Fruit fly (Drosophila melanogaster) whole organism, embryonic: ENCODE measurements around the gene kibra.

Experiments used
- Aef1 ChIP-seq: fragments of 200-800 bp; sonication (Bioruptor generic); IDR thresholded peaks from 3 replicates; pipeline ENCODE4 v1.3.6; 2022; ENCODE audit warnings: missing biosample characterization, missing genetic modification characterization
- Blimp-1 ChIP-seq: fragments of 200-800 bp; sonication (Bioruptor generic); optimal IDR thresholded peaks from 3 replicates; lab custom pipeline; 2018; ENCODE audit warnings: missing biosample characterization, missing genetic modification characterization, mild to moderate bottlenecking, moderate library complexity, missing genetic modification reagents
- CG10209 ChIP-seq: fragments of 200-800 bp; sonication (Bioruptor generic); optimal IDR thresholded peaks from 3 replicates; lab custom pipeline; 2017; ENCODE audit warnings: missing biosample characterization, mild to moderate bottlenecking, missing genetic modification characterization, missing genetic modification reagents
- CG10959 ChIP-seq: fragments of 200-800 bp; sonication (Bioruptor generic); IDR thresholded peaks from 2 replicates; pipeline ENCODE4 v1.3.6; 2022; ENCODE audit warnings: missing biosample characterization, missing genetic modification characterization
- CG12104 ChIP-seq: fragments of 200-800 bp; sonication (Bioruptor generic); optimal IDR thresholded peaks from 3 replicates; lab custom pipeline; 2016; ENCODE audit warnings: missing biosample characterization, missing genetic modification characterization
- CG12155 ChIP-seq: fragments of 200-800 bp; sonication (Bioruptor generic); optimal IDR thresholded peaks from 3 replicates; lab custom pipeline; 2016; ENCODE audit warnings: missing biosample characterization, missing genetic modification characterization
- CG12744 ChIP-seq: fragments of 200-800 bp; sonication (Bioruptor generic); optimal IDR thresholded peaks from 2 replicates; lab custom pipeline; 2016; ENCODE audit warnings: missing biosample characterization, missing genetic modification characterization
- CG13123 ChIP-seq: fragments of 200-800 bp; sonication (Bioruptor generic); optimal IDR thresholded peaks from 2 replicates; lab custom pipeline; 2016; ENCODE audit warnings: missing biosample characterization, missing genetic modification characterization
- CG14050 ChIP-seq: fragments of 200-800 bp; sonication (Bioruptor generic); IDR thresholded peaks from 3 replicates; pipeline ENCODE4 v1.3.6; 2022; ENCODE audit warnings: missing biosample characterization, missing genetic modification characterization
- CG14965 ChIP-seq: fragments of 200-800 bp; sonication (Bioruptor generic); optimal IDR thresholded peaks from 2 replicates; lab custom pipeline; 2016; ENCODE audit warnings: missing biosample characterization, missing genetic modification characterization, borderline replicate concordance
- CG15073 ChIP-seq: fragments of 200-800 bp; sonication (Bioruptor generic); optimal IDR thresholded peaks from 2 replicates; lab custom pipeline; 2016; ENCODE audit warnings: missing biosample characterization, missing genetic modification characterization
- CG15696 ChIP-seq: fragments of 200-800 bp; sonication (Bioruptor generic); optimal IDR thresholded peaks from 2 replicates; lab custom pipeline; 2019; ENCODE audit warnings: missing biosample characterization, mild to moderate bottlenecking, missing genetic modification characterization, moderate library complexity
- CG17568 ChIP-seq: fragments of 200-800 bp; sonication (Bioruptor generic); optimal IDR thresholded peaks from 2 replicates; lab custom pipeline; 2018; ENCODE audit warnings: missing biosample characterization, mild to moderate bottlenecking, missing genetic modification characterization, moderate library complexity
- CG18599 ChIP-seq: fragments of 200-800 bp; sonication (Bioruptor generic); optimal IDR thresholded peaks from 3 replicates; lab custom pipeline; 2017; ENCODE audit warnings: missing biosample characterization, missing genetic modification characterization, mild to moderate bottlenecking, moderate library complexity, missing genetic modification reagents
- CG3281 ChIP-seq: fragments of 200-800 bp; sonication (Bioruptor generic); optimal IDR thresholded peaks from 3 replicates; lab custom pipeline; 2017; ENCODE audit warnings: missing biosample characterization, mild to moderate bottlenecking, missing genetic modification characterization
- CG42726 ChIP-seq: fragments of 200-800 bp; sonication (Bioruptor generic); IDR thresholded peaks from 2 replicates; pipeline ENCODE4 v1.3.6; 2022; ENCODE audit warnings: missing biosample characterization, missing genetic modification characterization; ENCODE audit not compliant: partially characterized antibody
- CG4404 ChIP-seq: fragments of 200-800 bp; sonication (Bioruptor generic); IDR thresholded peaks from 2 replicates; pipeline ENCODE4 v1.3.6; 2022; ENCODE audit warnings: missing biosample characterization, missing genetic modification characterization
- CG5953 ChIP-seq: fragments of 200-800 bp; sonication (Bioruptor generic); IDR thresholded peaks from 2 replicates; pipeline ENCODE4 v1.3.6; 2022; ENCODE audit warnings: missing biosample characterization, missing genetic modification characterization
- CG6654 ChIP-seq: fragments of 200-800 bp; sonication (Bioruptor generic); optimal IDR thresholded peaks from 2 replicates; lab custom pipeline; 2017; ENCODE audit warnings: missing biosample characterization, mild to moderate bottlenecking, missing genetic modification characterization
- CG7745 ChIP-seq: fragments of 200-800 bp; sonication (Bioruptor generic); optimal IDR thresholded peaks from 2 replicates; lab custom pipeline; 2018; ENCODE audit warnings: missing biosample characterization, mild to moderate bottlenecking, missing genetic modification characterization, moderate library complexity
- CG8944 ChIP-seq: fragments of 200-800 bp; sonication (Bioruptor generic); optimal IDR thresholded peaks from 3 replicates; lab custom pipeline; 2016; ENCODE audit warnings: missing biosample characterization, missing genetic modification characterization
- CG9437 ChIP-seq: fragments of 200-800 bp; sonication (Bioruptor generic); optimal IDR thresholded peaks from 2 replicates; lab custom pipeline; 2018; ENCODE audit warnings: missing biosample characterization, mild to moderate bottlenecking, missing genetic modification characterization
- CTCF ChIP-seq: fragments of 200-800 bp; sonication (Bioruptor generic); optimal IDR thresholded peaks from 2 replicates; lab custom pipeline; 2017; ENCODE audit warnings: missing biosample characterization, mild to moderate bottlenecking, missing genetic modification characterization, moderate library complexity
- D19B ChIP-seq: fragments of 200-800 bp; sonication (Bioruptor generic); optimal IDR thresholded peaks from 2 replicates; lab custom pipeline; 2017; ENCODE audit warnings: missing biosample characterization, mild to moderate bottlenecking, missing genetic modification characterization
- Dll ChIP-seq: fragments of 200-800 bp; sonication (Bioruptor generic); IDR thresholded peaks from 4 replicates; pipeline ENCODE4 v1.3.6; 2022; ENCODE audit warnings: missing biosample characterization, missing genetic modification characterization; ENCODE audit not compliant: partially characterized antibody
- Ets65A ChIP-seq: fragments of 200-800 bp; sonication (Bioruptor generic); peaks from one replicate; lab custom pipeline; 2016; ENCODE audit warnings: missing biosample characterization, missing genetic modification characterization
- GATAe ChIP-seq: fragments of 200-800 bp; sonication (Bioruptor generic); conservative IDR thresholded peaks from 2 replicates; pipeline ENCODE4 v1.3.6; 2022; ENCODE audit warnings: missing biosample characterization, missing genetic modification characterization
- Gsc ChIP-seq: fragments of 200-800 bp; sonication (Bioruptor generic); IDR thresholded peaks from 2 replicates; pipeline ENCODE4 v1.3.6; 2022; ENCODE audit warnings: missing biosample characterization, missing genetic modification characterization
- H2.0 ChIP-seq: fragments of 200-800 bp; sonication (Bioruptor generic); IDR thresholded peaks from 2 replicates; pipeline ENCODE4 v1.3.6; 2022; ENCODE audit warnings: missing biosample characterization, missing genetic modification characterization
- HmgD ChIP-seq: fragments of 200-800 bp; sonication (Bioruptor generic); optimal IDR thresholded peaks from 3 replicates; lab custom pipeline; 2016; ENCODE audit warnings: missing biosample characterization, missing genetic modification characterization
- Hr51 ChIP-seq, 2 experiments: fragments of 200-800 bp; sonication (Bioruptor generic); optimal IDR thresholded peaks; 2 replicates in 1 of 2; 3 replicates in 1 of 2; lab custom pipeline; 2016 to 2018; ENCODE audit warnings: missing biosample characterization in 2 of 2, missing genetic modification characterization in 2 of 2, mild to moderate bottlenecking in 1 of 2, moderate library complexity in 1 of 2
- Mrtf ChIP-seq: fragments of 200-800 bp; sonication (Bioruptor generic); IDR thresholded peaks from 3 replicates; pipeline ENCODE4 v1.3.6; 2022; ENCODE audit warnings: missing biosample characterization, missing genetic modification characterization
- NFAT ChIP-seq: fragments of 200-800 bp; sonication (Bioruptor generic); IDR thresholded peaks from 2 replicates; pipeline ENCODE4 v1.3.6; 2022; ENCODE audit warnings: missing biosample characterization, missing genetic modification characterization
- Side ChIP-seq: fragments of 200-800 bp; sonication (Bioruptor generic); optimal IDR thresholded peaks from 2 replicates; lab custom pipeline; 2016; ENCODE audit warnings: missing biosample characterization, missing genetic modification characterization
- Ssrp ChIP-seq: fragments of 200-800 bp; sonication (Bioruptor generic); optimal IDR thresholded peaks from 2 replicates; lab custom pipeline; 2018; ENCODE audit warnings: missing biosample characterization, mild to moderate bottlenecking, missing genetic modification characterization, moderate library complexity
- ash1 ChIP-seq: fragments of 200-800 bp; sonication (Bioruptor generic); optimal IDR thresholded peaks from 2 replicates; lab custom pipeline; 2018; ENCODE audit warnings: missing biosample characterization, mild to moderate bottlenecking, missing genetic modification characterization
- bab2 ChIP-seq: fragments of 200-800 bp; sonication (Bioruptor generic); optimal IDR thresholded peaks from 2 replicates; lab custom pipeline; 2016; ENCODE audit warnings: missing biosample characterization, missing genetic modification characterization
- bcd ChIP-seq: fragments of 200-800 bp; sonication (Bioruptor generic); optimal IDR thresholded peaks from 2 replicates; lab custom pipeline; 2017; ENCODE audit warnings: missing biosample characterization, mild to moderate bottlenecking, missing genetic modification characterization
- chinmo ChIP-seq: fragments of 200-800 bp; sonication (Bioruptor generic); IDR thresholded peaks from 4 replicates; pipeline ENCODE4 v1.3.6; 2022; ENCODE audit warnings: missing biosample characterization, missing genetic modification characterization; ENCODE audit not compliant: partially characterized antibody
- da ChIP-seq: fragments of 200-800 bp; sonication (Bioruptor generic); optimal IDR thresholded peaks from 2 replicates; lab custom pipeline; 2016; ENCODE audit warnings: missing biosample characterization, missing genetic modification characterization
- dmrt11E ChIP-seq: fragments of 200-800 bp; sonication (Bioruptor generic); optimal IDR thresholded peaks from 3 replicates; lab custom pipeline; 2018; ENCODE audit warnings: missing biosample characterization, mild to moderate bottlenecking, missing genetic modification characterization, moderate library complexity
- exex ChIP-seq: fragments of 200-800 bp; sonication (Bioruptor generic); optimal IDR thresholded peaks from 4 replicates; lab custom pipeline; 2018; ENCODE audit warnings: missing biosample characterization, mild to moderate bottlenecking, missing genetic modification characterization, moderate library complexity
- hb ChIP-seq: fragments of 200-800 bp; sonication (Bioruptor generic); IDR thresholded peaks from 3 replicates; pipeline ENCODE4 v1.3.6; 2022; ENCODE audit warnings: missing biosample characterization, missing genetic modification characterization; ENCODE audit not compliant: partially characterized antibody
- lola ChIP-seq, 3 experiments: fragments of >200 bp in 2 of 3; fragments of 200-800 bp in 1 of 3; sonication (Bioruptor generic) in 1 of 3; optimal IDR thresholded peaks; 2 replicates each; lab custom pipeline; 2017 to 2019; ENCODE audit warnings: missing biosample characterization in 3 of 3, missing genetic modification characterization in 3 of 3, mild to moderate bottlenecking in 1 of 3, moderate library complexity in 1 of 3
- nmo ChIP-seq: fragments of 200-800 bp; sonication (Bioruptor generic); optimal IDR thresholded peaks from 2 replicates; lab custom pipeline; 2018; ENCODE audit warnings: missing biosample characterization, mild to moderate bottlenecking, missing genetic modification characterization, moderate library complexity
- salm ChIP-seq: fragments of 200-800 bp; sonication (Bioruptor generic); optimal IDR thresholded peaks from 2 replicates; lab custom pipeline; 2018; ENCODE audit warnings: missing biosample characterization, mild to moderate bottlenecking, missing genetic modification characterization
- sisA ChIP-seq: fragments of 200-800 bp; sonication (Bioruptor generic); IDR thresholded peaks from 2 replicates; pipeline ENCODE4 v1.3.6; 2022; ENCODE audit warnings: missing biosample characterization, missing genetic modification characterization
- tap ChIP-seq: fragments of 200-800 bp; optimal IDR thresholded peaks from 3 replicates; lab custom pipeline; 2019; ENCODE audit warnings: missing biosample characterization, mild to moderate bottlenecking, missing genetic modification characterization, moderate library complexity
- trem ChIP-seq: fragments of 200-800 bp; optimal IDR thresholded peaks from 3 replicates; lab custom pipeline; 2019; ENCODE audit warnings: missing biosample characterization, mild to moderate bottlenecking, missing genetic modification characterization, moderate library complexity

kibra gene

DNA sequence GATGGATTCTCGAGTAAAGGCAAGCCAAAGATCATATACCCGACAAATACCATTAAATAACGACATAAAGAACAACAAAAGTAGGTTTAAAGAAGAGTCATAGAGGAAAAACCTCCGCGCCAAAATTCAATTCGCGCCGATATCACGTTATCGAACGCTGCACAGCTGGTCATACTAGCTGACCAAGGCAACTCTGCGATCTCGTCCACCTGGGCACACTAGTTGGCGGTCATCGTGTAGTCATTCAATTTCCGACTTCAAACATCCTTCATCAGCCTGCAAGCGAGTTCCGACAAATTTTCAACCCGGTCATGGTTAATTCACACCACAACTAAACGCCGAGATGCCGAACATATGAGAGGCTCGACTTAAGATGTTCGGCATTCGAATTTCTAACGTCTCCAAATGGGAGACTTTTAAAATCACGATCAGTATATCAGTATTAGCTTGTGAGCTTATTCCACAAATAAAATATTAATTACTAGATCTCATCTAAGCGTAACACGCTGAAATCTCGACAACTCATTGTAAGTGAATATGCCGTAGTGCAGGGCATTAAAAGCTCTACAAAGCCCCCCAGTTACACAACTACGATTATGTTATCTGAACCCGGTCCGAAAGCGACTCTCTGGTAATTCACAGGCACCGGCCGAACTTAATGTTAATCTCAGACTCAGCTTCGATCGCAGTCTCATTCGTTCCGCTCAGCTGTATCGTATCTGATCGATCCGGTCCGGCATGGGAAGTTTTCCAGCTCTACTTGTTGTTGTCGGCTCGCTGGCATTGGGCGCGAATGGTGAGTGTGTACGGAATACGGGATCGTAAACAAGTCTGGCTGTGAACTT, 67.1 kb downstream of the kibra start, which contains the start of gene CG3505 (continued):
- TF ChIP-seq dmrt11E (tag; lab: Kevin White, UChicago) (no peak), CG10959 (GFP tag; lab: Robert Waterston, UW) (no peak), Ets65A (GFP tag; lab: Kevin White, UChicago) (no peak), trem (tag; lab: Kevin White, UChicago) (peak; percentile 36), bcd (GFP tag; lab: Kevin White, UChicago) (peak; percentile 30), CG13123 (GFP tag; lab: Kevin White, UChicago) (no peak), CG4404 (GFP tag; lab: Robert Waterston, UW) (no peak), sisA (GFP tag; lab: Robert Waterston, UW) (no peak), bab2 (GFP tag; lab: Kevin White, UChicago) (peak; percentile 42), CTCF (GFP tag; lab: Kevin White, UChicago) (no peak), CG12744 (GFP tag; lab: Kevin White, UChicago) (no peak), CG5953 (GFP tag; lab: Robert Waterston, UW) (no peak), CG6654 (no peak), tap (no peak), CG10209 (GFP tag; lab: Kevin White, UChicago) (peak; percentile 40), CG9437 (GFP tag; lab: Kevin White, UChicago) (no peak), CG42726 (GFP tag; lab: Robert Waterston, UW) (0 out of 2 replicates have a peak, but pooled peaks have one; percentile 48), CG15073 (GFP tag; lab: Kevin White, UChicago) (no peak), Gsc (no peak), GATAe (GFP tag; lab: Robert Waterston, UW) (no peak), CG18599 (GFP tag; lab: Kevin White, UChicago) (peak; percentile 42), Aef1 (GFP tag; lab: Robert Waterston, UW) (no peak), HmgD (GFP tag; lab: Kevin White, UChicago) (no peak), Hr51 (GFP tag; optimal IDR thresholded peaks at IDR 0.05; lab: Kevin White, UChicago) (no peak), CG17568 (no peak), CG3281 (GFP tag; lab: Kevin White, UChicago) (peak; percentile 53), Blimp-1 (GFP tag; lab: Kevin White, UChicago) (peak; percentile 7), Side (GFP tag; lab: Kevin White, UChicago) (peak; percentile 17), hb (GFP tag; lab: Robert Waterston, UW) (no peak), CG12104 (peak; percentile 27), Ssrp (tag; lab: Kevin White, UChicago) (peak; percentile 19), nmo (GFP tag; lab: Kevin White, UChicago) (peak; percentile 18), chinmo (GFP tag; lab: Robert Waterston, UW) (0 out of 4 replicates have a peak, but pooled peaks have one; percentile 48), H2.0 (GFP tag; lab: Robert Waterston, UW) (peak; percentile 44; the same call in 1 of the 2 replicates), D19B (GFP tag; lab: Kevin White, UChicago) (no peak), Mrtf (GFP tag; lab: Robert Waterston, UW) (no peak), exex (tag; lab: Kevin White, UChicago) (no peak), CG12155 (GFP tag; lab: Kevin White, UChicago) (no peak), lola (GFP tag; optimal IDR thresholded peaks at IDR 0.05; lab: Kevin White, UChicago) (no peak), Dll (no peak), CG15696 (tag; lab: Kevin White, UChicago) (no peak), CG14965 (GFP tag; lab: Kevin White, UChicago) (no peak), ash1 (GFP tag; lab: Kevin White, UChicago) (no peak), salm (tag; lab: Kevin White, UChicago) (no peak), CG8944 (GFP tag; lab: Kevin White, UChicago) (no peak), CG14050 (GFP tag; lab: Robert Waterston, UW) (no peak), da (GFP tag; lab: Kevin White, UChicago) (no peak), NFAT (GFP tag; lab: Robert Waterston, UW) (peak; percentile 33; the same call in 1 of the 2 replicates), CG7745 (tag; lab: Kevin White, UChicago) (no peak)
